Worm (Caenorhabditis elegans): ENCODE measurements around the gene Y46G5A.34.

The Y46G5A.34 gene

DNA sequence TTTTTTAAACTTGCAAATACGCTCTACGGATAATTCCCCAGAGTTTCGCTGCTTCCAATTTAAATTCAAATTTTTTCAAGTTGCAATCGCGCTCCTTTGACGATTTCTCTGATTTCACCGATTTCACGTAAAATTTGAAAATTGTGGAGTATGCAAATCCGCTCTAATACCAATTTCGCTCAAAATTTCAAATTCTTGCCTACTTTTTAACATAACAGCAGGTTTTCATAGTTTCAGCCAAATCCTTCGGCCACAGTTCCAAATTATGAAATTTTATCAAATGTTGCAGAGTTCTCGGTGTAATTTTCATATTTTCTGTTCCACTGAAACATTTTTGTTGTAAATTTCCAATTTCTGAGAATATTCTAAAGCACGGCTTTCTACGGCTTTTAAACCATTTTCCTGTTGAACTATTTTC is 11.4 kb downstream of the Y46G5A.34 start, which contains the start of gene alkb-7:
Gene alkb-7, minus strand, starts transcription at position 323 of the 418 bp plus-strand sequence.
- TF ChIP-seq tab-1 (GFP tag; IDR thresholded peaks at IDR 0.05) (0 out of 2 replicates have a peak, but pooled peaks have one; percentile 34), flt-1 (GFP tag; IDR thresholded peaks at IDR 0.05) (no peak; the same call in 1 of the 2 replicates)

DNA sequence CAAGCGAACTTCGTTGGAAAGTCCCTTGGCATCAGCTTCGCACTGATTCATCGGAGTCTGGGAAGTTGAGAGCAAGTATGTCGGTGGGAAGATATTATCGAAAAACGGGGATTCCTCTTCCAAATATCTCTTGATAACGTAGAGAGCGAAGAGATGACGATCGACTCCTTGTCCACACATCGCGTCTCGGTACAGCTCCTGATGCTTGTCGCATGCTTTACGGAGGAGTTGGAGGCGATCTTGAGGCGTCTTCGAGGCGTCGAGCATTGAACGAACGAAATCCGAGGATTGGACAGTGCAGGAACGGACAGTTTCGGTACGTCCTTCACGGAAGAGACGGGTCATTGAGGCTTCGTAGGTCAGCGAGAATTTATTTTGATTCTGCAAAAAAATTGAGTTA is 13.0 kb downstream of the Y46G5A.34 start:
- no peak for TF ChIP-seq klf-2 (GFP tag; conservative IDR thresholded peaks at IDR 0.05)
- no peak for TF ChIP-seq med-1 (GFP tag; optimal IDR thresholded peaks at IDR 0.05; ENCODE audit: insufficient read depth)
- no peak for TF ChIP-seq T22C8.4 (GFP tag; IDR thresholded peaks at IDR 0.05)
- TF ChIP-seq ztf-23 (GFP tag; IDR thresholded peaks at IDR 0.05), result no peak
- TF ChIP-seq cog-1 (tag; optimal IDR thresholded peaks at IDR 0.05), result no peak
- no peak for TF ChIP-seq ref-1 (GFP tag; conservative IDR thresholded peaks at IDR 0.05)
- no peak for TF ChIP-seq flt-1 (GFP tag; IDR thresholded peaks at IDR 0.05)
- no peak for TF ChIP-seq tab-1 (GFP tag; IDR thresholded peaks at IDR 0.05)
- no peak for TF ChIP-seq ztf-29 (GFP tag; IDR thresholded peaks at IDR 0.05)

DNA sequence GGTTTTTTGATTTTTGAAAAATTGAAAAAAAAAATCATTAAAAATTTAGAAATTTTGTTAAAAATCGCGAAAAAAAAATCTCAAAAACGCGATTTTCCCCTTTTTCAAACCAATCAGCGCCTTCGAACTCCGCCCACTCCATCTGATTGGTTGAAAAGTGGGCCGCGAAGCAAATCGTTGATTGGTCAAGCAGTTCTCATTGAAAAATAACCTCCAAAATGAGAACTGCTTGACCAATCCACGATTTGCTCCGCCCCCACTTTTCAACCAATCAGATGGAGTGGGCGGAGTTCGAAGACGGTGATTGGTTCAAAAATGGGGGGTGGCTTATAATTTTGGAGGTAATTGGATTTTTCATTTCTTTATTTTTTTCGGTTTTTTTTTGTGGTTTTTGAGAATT is 13.9 kb downstream of the Y46G5A.34 start:
- no peak for TF ChIP-seq med-1 (GFP tag; optimal IDR thresholded peaks at IDR 0.05; ENCODE audit: insufficient read depth)
- TF ChIP-seq tab-1 (GFP tag; IDR thresholded peaks at IDR 0.05), result no peak
- TF ChIP-seq T22C8.4 (GFP tag; IDR thresholded peaks at IDR 0.05), result 0 out of 2 replicates have a peak, but pooled peaks have one; percentile 12

DNA sequence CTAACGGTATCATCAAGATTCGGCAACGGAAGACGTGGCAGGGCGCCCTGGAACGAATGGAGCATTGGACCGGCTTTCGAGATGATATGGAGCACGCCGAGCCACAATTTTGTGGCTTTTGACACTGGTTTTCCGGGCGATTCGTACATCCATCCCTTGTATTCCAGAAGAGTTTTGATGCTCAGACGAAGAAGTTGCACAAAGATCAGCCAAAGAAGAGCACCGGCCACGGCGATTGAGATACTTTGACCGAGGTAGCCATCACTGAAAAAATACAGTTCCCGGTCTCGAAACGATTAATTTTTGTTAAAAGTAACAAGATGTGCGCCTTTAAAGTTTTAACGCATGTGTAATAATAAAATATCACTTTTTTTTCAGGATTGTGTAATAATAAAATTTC is 18.7 kb downstream of the Y46G5A.34 start:
- TF ChIP-seq ref-1 (GFP tag; conservative IDR thresholded peaks at IDR 0.05) (no peak), ztf-23 (GFP tag; IDR thresholded peaks at IDR 0.05) (no peak), med-1 (GFP tag; optimal IDR thresholded peaks at IDR 0.05; ENCODE audit: insufficient read depth) (no peak), cog-1 (tag; optimal IDR thresholded peaks at IDR 0.05) (no peak), ztf-29 (GFP tag; IDR thresholded peaks at IDR 0.05) (no peak), klf-2 (GFP tag; conservative IDR thresholded peaks at IDR 0.05) (no peak), flt-1 (GFP tag; IDR thresholded peaks at IDR 0.05) (no peak), tab-1 (GFP tag; IDR thresholded peaks at IDR 0.05) (no peak), T22C8.4 (GFP tag; IDR thresholded peaks at IDR 0.05) (no peak)

DNA sequence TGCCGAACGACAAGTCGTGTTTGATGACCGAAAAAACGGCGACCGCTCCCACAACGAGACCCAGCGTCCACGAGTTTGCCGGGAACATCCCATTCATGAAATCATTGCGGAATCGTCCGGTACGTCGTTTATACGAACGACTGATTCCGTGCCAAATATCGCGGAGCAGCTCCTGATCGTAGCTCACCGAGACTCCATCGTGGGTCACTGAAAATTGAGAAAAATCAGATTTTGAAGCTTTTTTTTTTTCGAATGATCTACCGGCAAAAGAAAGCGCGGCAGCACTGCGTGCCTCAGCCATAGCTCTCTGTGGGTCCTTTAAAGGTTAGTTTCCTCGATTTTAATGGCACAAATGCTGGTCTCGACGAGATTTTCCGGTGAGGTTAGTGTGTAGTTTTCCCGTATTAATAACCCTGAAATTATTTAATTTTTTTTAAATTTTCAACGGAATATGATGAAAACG is 19.6 kb downstream of the Y46G5A.34 start, which contains the start of gene cpt-1:
Gene cpt-1, minus strand, starts transcription at position 413 of the 463 bp plus-strand sequence.
- TF ChIP-seq flt-1 (GFP tag; IDR thresholded peaks at IDR 0.05) (no peak), med-1 (GFP tag; optimal IDR thresholded peaks at IDR 0.05; ENCODE audit: insufficient read depth) (no peak), ref-1 (GFP tag; conservative IDR thresholded peaks at IDR 0.05) (no peak), ztf-29 (GFP tag; IDR thresholded peaks at IDR 0.05) (no peak)

DNA sequence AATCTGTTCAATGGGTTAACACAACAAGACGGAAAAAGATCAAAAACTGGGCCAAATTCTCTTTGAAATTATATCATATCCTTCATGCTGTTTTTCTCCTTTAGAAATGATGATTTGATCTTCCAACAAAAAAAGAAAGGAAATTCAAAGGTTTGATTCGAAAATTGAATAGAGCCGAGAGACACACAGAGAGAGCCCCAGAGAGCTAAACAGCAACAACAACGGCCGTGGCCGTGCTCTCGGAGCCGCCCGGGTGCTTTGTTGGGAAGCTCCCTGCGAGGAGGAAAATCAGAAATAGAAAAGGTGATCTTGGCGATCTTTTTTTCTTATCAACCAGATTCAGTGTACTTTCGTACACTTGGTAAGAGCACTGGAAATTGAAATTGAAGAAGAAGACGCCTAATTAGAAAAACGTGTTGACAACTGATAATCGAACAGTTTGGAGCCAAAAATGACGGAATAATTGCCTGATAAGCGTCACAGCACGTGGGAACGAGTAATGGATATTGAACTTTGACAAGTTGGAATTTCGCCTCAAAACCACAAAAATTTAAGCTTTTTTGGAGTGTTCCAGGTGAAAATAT is 20.8 kb downstream of the Y46G5A.34 start:
- TF ChIP-seq flt-1 (GFP tag; IDR thresholded peaks at IDR 0.05) (no peak), med-1 (GFP tag; optimal IDR thresholded peaks at IDR 0.05; ENCODE audit: insufficient read depth) (no peak), ztf-29 (GFP tag; IDR thresholded peaks at IDR 0.05) (no peak)

DNA sequence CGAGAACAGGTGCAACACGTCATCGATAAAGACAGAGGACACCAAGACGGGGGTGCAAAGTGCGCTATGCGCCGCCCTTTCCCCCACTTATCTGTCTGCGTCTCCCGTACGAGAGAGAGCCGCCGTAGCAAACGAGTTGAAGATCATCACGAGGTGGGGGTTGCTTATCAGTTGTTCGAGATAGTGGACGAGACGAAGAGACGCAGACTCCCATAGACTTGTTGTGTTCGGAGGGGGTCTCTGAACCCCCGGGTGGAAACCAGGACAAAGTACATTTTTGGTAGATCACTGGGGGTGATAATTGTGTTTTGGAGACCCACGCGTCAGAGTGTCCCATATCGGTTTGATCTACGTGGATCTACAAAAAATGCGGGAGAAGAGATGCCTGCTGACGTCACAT is 22.3 kb downstream of the Y46G5A.34 start:
- TF ChIP-seq tab-1 (GFP tag; IDR thresholded peaks at IDR 0.05) (no peak), ztf-29 (GFP tag; IDR thresholded peaks at IDR 0.05) (no peak), klf-2 (GFP tag; conservative IDR thresholded peaks at IDR 0.05) (no peak), med-1 (GFP tag; optimal IDR thresholded peaks at IDR 0.05; ENCODE audit: insufficient read depth) (no peak), cog-1 (tag; optimal IDR thresholded peaks at IDR 0.05) (peak; percentile 54), T22C8.4 (GFP tag; IDR thresholded peaks at IDR 0.05) (no peak), ref-1 (GFP tag; conservative IDR thresholded peaks at IDR 0.05) (no peak), ztf-23 (GFP tag; IDR thresholded peaks at IDR 0.05) (no peak), flt-1 (GFP tag; IDR thresholded peaks at IDR 0.05) (peak; percentile 64)

DNA sequence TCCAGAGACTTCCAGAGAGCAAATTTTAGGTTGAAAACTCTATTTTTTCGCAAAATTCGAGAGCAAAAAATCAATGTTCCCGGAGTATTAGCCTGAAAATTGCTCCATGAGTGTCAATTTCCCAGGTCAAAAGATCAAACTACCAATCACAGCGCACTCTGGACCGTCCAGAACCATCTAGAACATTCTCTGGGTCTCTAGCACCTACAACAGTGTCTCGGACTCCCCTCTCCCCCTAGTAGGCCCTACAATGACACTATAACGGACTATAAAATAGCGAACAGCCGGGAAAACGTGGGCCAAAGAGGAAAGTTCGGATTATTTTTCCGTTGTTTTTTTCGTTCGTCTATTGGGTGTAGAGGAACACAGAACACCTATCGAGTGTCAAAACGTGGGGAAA is 22.9 kb downstream of the Y46G5A.34 start:
- TF ChIP-seq tab-1 (GFP tag; IDR thresholded peaks at IDR 0.05), result no peak
- no peak for TF ChIP-seq ref-1 (GFP tag; conservative IDR thresholded peaks at IDR 0.05)
- TF ChIP-seq med-1 (GFP tag; optimal IDR thresholded peaks at IDR 0.05; ENCODE audit: insufficient read depth), result no peak
- TF ChIP-seq ztf-29 (GFP tag; IDR thresholded peaks at IDR 0.05), result no peak
- no peak for TF ChIP-seq T22C8.4 (GFP tag; IDR thresholded peaks at IDR 0.05)
- TF ChIP-seq cog-1 (tag; optimal IDR thresholded peaks at IDR 0.05), result no peak
- peak; percentile 25; the same call in 1 of the 2 replicates for TF ChIP-seq flt-1 (GFP tag; IDR thresholded peaks at IDR 0.05)
- no peak for TF ChIP-seq klf-2 (GFP tag; conservative IDR thresholded peaks at IDR 0.05)
- 0 out of 2 replicates have a peak, but pooled peaks have one; percentile 8 for TF ChIP-seq ztf-23 (GFP tag; IDR thresholded peaks at IDR 0.05)

DNA sequence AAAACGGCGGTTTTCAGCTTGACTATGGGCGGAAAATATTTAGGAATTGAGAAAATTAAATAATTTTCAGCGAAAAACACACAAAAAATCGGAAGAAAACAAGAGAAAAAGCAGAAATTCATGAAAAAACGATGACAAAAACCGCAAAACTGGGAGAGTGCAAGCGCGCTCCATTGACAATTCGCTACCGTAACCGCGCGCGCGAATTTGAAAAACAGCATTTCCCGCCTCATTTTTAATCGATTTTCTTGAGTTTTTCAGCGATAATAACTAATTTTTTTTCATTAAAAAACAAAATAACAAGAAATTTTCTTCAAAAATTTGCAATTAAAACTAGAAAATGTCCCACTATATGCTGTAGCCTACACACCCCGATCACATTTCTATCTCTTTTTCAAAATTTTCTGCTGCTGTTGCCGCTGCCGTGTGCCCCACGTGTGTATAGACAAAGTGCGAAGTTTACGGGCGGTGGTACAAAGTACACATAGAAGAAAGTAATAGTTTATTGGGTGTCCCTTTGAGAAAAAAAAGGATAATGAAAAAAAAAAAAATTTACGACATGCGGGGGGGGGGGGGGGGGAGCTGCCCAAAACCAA is 23.5 kb downstream of the Y46G5A.34 start:
- TF ChIP-seq flt-1 (GFP tag; IDR thresholded peaks at IDR 0.05) (no peak), ztf-29 (GFP tag; IDR thresholded peaks at IDR 0.05) (no peak), T22C8.4 (GFP tag; IDR thresholded peaks at IDR 0.05) (no peak), cog-1 (tag; optimal IDR thresholded peaks at IDR 0.05) (no peak), ref-1 (GFP tag; conservative IDR thresholded peaks at IDR 0.05) (no peak), tab-1 (GFP tag; IDR thresholded peaks at IDR 0.05) (no peak), klf-2 (GFP tag; conservative IDR thresholded peaks at IDR 0.05) (no peak), med-1 (GFP tag; optimal IDR thresholded peaks at IDR 0.05; ENCODE audit: insufficient read depth) (no peak), ztf-23 (GFP tag; IDR thresholded peaks at IDR 0.05) (no peak)

DNA sequence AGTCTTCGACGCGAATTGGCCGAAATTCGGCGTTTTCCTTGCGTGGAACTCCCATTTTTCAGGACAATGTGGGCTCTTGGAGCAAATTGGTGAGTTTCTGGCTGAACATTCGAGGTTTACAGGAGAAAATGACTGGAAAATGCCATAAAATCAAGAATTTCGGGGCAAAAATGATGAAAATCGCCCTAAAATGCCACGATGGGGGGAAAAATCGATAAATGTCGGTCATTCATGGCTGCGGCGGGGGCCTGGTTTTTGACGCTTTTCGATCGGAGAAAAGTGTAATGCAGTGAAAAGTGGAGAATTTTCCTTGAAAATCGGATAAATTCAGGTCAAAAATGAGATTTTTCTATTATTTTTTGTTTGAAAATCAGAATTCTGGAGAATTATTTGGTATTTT is 28.7 kb downstream of the Y46G5A.34 start, which contains the start of the genes Y46G5A.18 and Y46G5A.47:
Gene Y46G5A.18, minus strand, starts transcription at position 101 of the 400 bp plus-strand sequence.
Gene Y46G5A.47, minus strand, starts transcription at position 146 of the 400 bp plus-strand sequence.
- no peak for TF ChIP-seq ztf-23 (GFP tag; IDR thresholded peaks at IDR 0.05)
- peak; percentile 47; the same call in 1 of the 2 replicates for TF ChIP-seq T22C8.4 (GFP tag; IDR thresholded peaks at IDR 0.05)
